Fruit fly (Drosophila melanogaster) whole organism, embryonic: ENCODE measurements around the gene CG16756.

Experiments
- Bdp1 ChIP-seq: fragments of 200-800 bp; sonication (Bioruptor generic); optimal IDR thresholded peaks from 3 replicates; lab custom pipeline; 2016; ENCODE audit warnings: missing biosample characterization, missing genetic modification characterization
- Bteb2 ChIP-seq: fragments of 200-800 bp; sonication (Bioruptor generic); optimal IDR thresholded peaks from 2 replicates; lab custom pipeline; 2016; ENCODE audit warnings: missing biosample characterization, missing genetic modification characterization
- CG10267 ChIP-seq: fragments of 200-800 bp; sonication (Bioruptor generic); optimal IDR thresholded peaks from 2 replicates; lab custom pipeline; 2018; ENCODE audit warnings: missing biosample characterization, mild to moderate bottlenecking, missing genetic modification characterization, moderate library complexity
- CG10366 ChIP-seq: fragments of 200-800 bp; sonication (Bioruptor generic); IDR thresholded peaks from 2 replicates; pipeline ENCODE4 v1.3.6; 2022; ENCODE audit warnings: missing biosample characterization, missing genetic modification characterization
- CG11398 ChIP-seq: fragments of 200-800 bp; sonication (Bioruptor generic); optimal IDR thresholded peaks from 2 replicates; lab custom pipeline; 2016; ENCODE audit warnings: missing biosample characterization, missing genetic modification characterization
- CG1233 ChIP-seq: fragments of 200-800 bp; sonication (Bioruptor generic); optimal IDR thresholded peaks from 4 replicates; lab custom pipeline; 2018; ENCODE audit warnings: missing biosample characterization, mild to moderate bottlenecking, missing genetic modification characterization
- CG14014 ChIP-seq: fragments of 200-800 bp; sonication (Bioruptor generic); IDR thresholded peaks from 2 replicates; pipeline ENCODE4 v1.3.6; 2022; ENCODE audit warnings: missing biosample characterization, missing genetic modification characterization
- CG14050 ChIP-seq: fragments of 200-800 bp; sonication (Bioruptor generic); IDR thresholded peaks from 3 replicates; pipeline ENCODE4 v1.3.6; 2022; ENCODE audit warnings: missing biosample characterization, missing genetic modification characterization
- CG14710 ChIP-seq: fragments of 200-800 bp; sonication (Bioruptor generic); optimal IDR thresholded peaks from 3 replicates; lab custom pipeline; 2019; ENCODE audit warnings: missing biosample characterization, mild to moderate bottlenecking, missing genetic modification characterization, moderate library complexity
- CG16813 ChIP-seq: fragments of 200-800 bp; sonication (Bioruptor generic); IDR thresholded peaks from 3 replicates; pipeline ENCODE4 v1.3.6; 2022; ENCODE audit warnings: missing biosample characterization, missing genetic modification characterization; ENCODE audit not compliant: partially characterized antibody
- CG17612 ChIP-seq: fragments of 200-800 bp; sonication (Bioruptor generic); IDR thresholded peaks from 2 replicates; pipeline ENCODE4 v1.3.6; 2022; ENCODE audit warnings: missing biosample characterization, missing genetic modification characterization
- CG30020 ChIP-seq: fragments of 200-800 bp; optimal IDR thresholded peaks from 2 replicates; lab custom pipeline; 2019; ENCODE audit warnings: missing biosample characterization, mild to moderate bottlenecking, missing genetic modification characterization, moderate library complexity
- CG32772 ChIP-seq: fragments of 200-800 bp; sonication (Bioruptor generic); IDR thresholded peaks from 2 replicates; pipeline ENCODE4 v1.3.6; 2022; ENCODE audit warnings: missing biosample characterization, missing genetic modification characterization
- CG33213 ChIP-seq: fragments of 200-800 bp; sonication (Bioruptor generic); optimal IDR thresholded peaks from 3 replicates; lab custom pipeline; 2016; ENCODE audit warnings: missing biosample characterization, missing genetic modification characterization
- CG3407 ChIP-seq: fragments of 200-800 bp; sonication (Bioruptor generic); optimal IDR thresholded peaks from 2 replicates; lab custom pipeline; 2018; ENCODE audit warnings: missing biosample characterization, mild to moderate bottlenecking, missing genetic modification characterization
- CG4424 ChIP-seq: fragments of 200-800 bp; sonication (Bioruptor generic); optimal IDR thresholded peaks from 3 replicates; lab custom pipeline; 2016; ENCODE audit warnings: missing biosample characterization, missing genetic modification characterization
- CG6654 ChIP-seq: fragments of 200-800 bp; sonication (Bioruptor generic); optimal IDR thresholded peaks from 2 replicates; lab custom pipeline; 2017; ENCODE audit warnings: missing biosample characterization, mild to moderate bottlenecking, missing genetic modification characterization
- CG6854 ChIP-seq: fragments of 200-800 bp; sonication (Bioruptor generic); optimal IDR thresholded peaks from 3 replicates; lab custom pipeline; 2017; ENCODE audit warnings: missing biosample characterization, mild to moderate bottlenecking, missing genetic modification characterization
- CG7839 ChIP-seq: fragments of 200-800 bp; sonication (Bioruptor generic); optimal IDR thresholded peaks from 3 replicates; lab custom pipeline; 2018; ENCODE audit warnings: missing biosample characterization, mild to moderate bottlenecking, missing genetic modification characterization, moderate library complexity
- CG9797 ChIP-seq: fragments of 200-800 bp; sonication (Bioruptor generic); optimal IDR thresholded peaks from 3 replicates; lab custom pipeline; 2018; ENCODE audit warnings: missing biosample characterization, mild to moderate bottlenecking, missing genetic modification characterization
- Dll ChIP-seq: fragments of 200-800 bp; sonication (Bioruptor generic); IDR thresholded peaks from 4 replicates; pipeline ENCODE4 v1.3.6; 2022; ENCODE audit warnings: missing biosample characterization, missing genetic modification characterization; ENCODE audit not compliant: partially characterized antibody
- Doc2 ChIP-seq: fragments of 200-800 bp; sonication (Bioruptor generic); IDR thresholded peaks from 2 replicates; pipeline ENCODE4 v1.3.6; 2022; ENCODE audit warnings: missing biosample characterization, missing genetic modification characterization
- Dp ChIP-seq: fragments of 200-800 bp; sonication (Bioruptor generic); optimal IDR thresholded peaks from 2 replicates; lab custom pipeline; 2018; ENCODE audit warnings: missing biosample characterization, mild to moderate bottlenecking, missing genetic modification characterization, moderate library complexity
- Ets65A ChIP-seq: fragments of 200-800 bp; sonication (Bioruptor generic); peaks from one replicate; lab custom pipeline; 2016; ENCODE audit warnings: missing biosample characterization, missing genetic modification characterization
- Ets97D ChIP-seq: fragments of 200-800 bp; sonication (Bioruptor generic); optimal IDR thresholded peaks from 3 replicates; lab custom pipeline; 2016; ENCODE audit warnings: missing biosample characterization, missing genetic modification characterization
- Hmr ChIP-seq: fragments of 200-800 bp; sonication (Bioruptor generic); optimal IDR thresholded peaks from 3 replicates; lab custom pipeline; 2017; ENCODE audit warnings: mild to moderate bottlenecking, missing biosample characterization, missing genetic modification reagents, missing genetic modification characterization
- Meics ChIP-seq: fragments of 200-800 bp; sonication (Bioruptor generic); optimal IDR thresholded peaks from 2 replicates; lab custom pipeline; 2017; ENCODE audit warnings: missing biosample characterization, mild to moderate bottlenecking, missing genetic modification characterization
- Myb ChIP-seq: fragments of 200-800 bp; sonication (Bioruptor generic); optimal IDR thresholded peaks from 2 replicates; lab custom pipeline; 2016; ENCODE audit warnings: missing biosample characterization, missing genetic modification characterization
- Rfx ChIP-seq: fragments of 200-800 bp; sonication (Bioruptor generic); IDR thresholded peaks from 2 replicates; pipeline ENCODE4 v1.3.6; 2022; ENCODE audit warnings: missing biosample characterization, missing genetic modification characterization
- Rx ChIP-seq: fragments of 200-800 bp; sonication (Bioruptor generic); IDR thresholded peaks from 2 replicates; pipeline ENCODE4 v1.3.6; 2022; ENCODE audit warnings: missing biosample characterization, missing genetic modification characterization
- Sry-β ChIP-seq: fragments of 200-800 bp; sonication (Bioruptor generic); optimal IDR thresholded peaks from 2 replicates; lab custom pipeline; 2018; ENCODE audit warnings: missing biosample characterization, mild to moderate bottlenecking, missing genetic modification characterization, moderate library complexity
- Trl ChIP-seq, 3 experiments: fragments of >200 bp in 2 of 3; fragments of 200-800 bp in 1 of 3; sonication (Bioruptor generic) in 1 of 3; optimal IDR thresholded peaks; 2 replicates in 1 of 3; 3 replicates in 2 of 3; lab custom pipeline; 2016 to 2017; ENCODE audit warnings: missing biosample characterization in 1 of 3, missing genetic modification characterization in 1 of 3
- Xrp1 ChIP-seq: fragments of 200-800 bp; sonication (Bioruptor generic); IDR thresholded peaks from 2 replicates; pipeline ENCODE4 v1.3.6; 2022; ENCODE audit warnings: missing biosample characterization, missing genetic modification characterization
- az2 ChIP-seq: fragments of 200-800 bp; sonication (Bioruptor generic); optimal IDR thresholded peaks from 3 replicates; lab custom pipeline; 2016; ENCODE audit warnings: missing biosample characterization, missing genetic modification characterization
- bowl ChIP-seq: fragments of 200-800 bp; sonication (Bioruptor generic); IDR thresholded peaks from 2 replicates; pipeline ENCODE4 v1.3.6; 2022; ENCODE audit warnings: missing biosample characterization, missing genetic modification characterization
- bsh ChIP-seq, 2 experiments: fragments of 200-800 bp; sonication (Bioruptor generic); optimal IDR thresholded peaks; 2 replicates each; lab custom pipeline; 2017 to 2018; ENCODE audit warnings: mild to moderate bottlenecking in 2 of 2, missing biosample characterization in 2 of 2, missing genetic modification characterization in 2 of 2, moderate library complexity in 1 of 2
- caup ChIP-seq: fragments of 200-800 bp; sonication (Bioruptor generic); optimal IDR thresholded peaks from 3 replicates; lab custom pipeline; 2017; ENCODE audit warnings: missing biosample characterization, mild to moderate bottlenecking, missing genetic modification characterization, moderate library complexity; ENCODE audit not compliant: severe bottlenecking
- dati ChIP-seq: fragments of 200-800 bp; sonication (Bioruptor generic); IDR thresholded peaks from 2 replicates; pipeline ENCODE4 v1.3.6; 2022; ENCODE audit warnings: missing biosample characterization, missing genetic modification characterization
- exex ChIP-seq: fragments of 200-800 bp; sonication (Bioruptor generic); optimal IDR thresholded peaks from 4 replicates; lab custom pipeline; 2018; ENCODE audit warnings: missing biosample characterization, mild to moderate bottlenecking, missing genetic modification characterization, moderate library complexity
- grau ChIP-seq: fragments of 200-800 bp; optimal IDR thresholded peaks from 3 replicates; lab custom pipeline; 2019; ENCODE audit warnings: missing biosample characterization, mild to moderate bottlenecking, missing genetic modification characterization, moderate library complexity
- klu ChIP-seq: fragments of 200-800 bp; sonication (Bioruptor generic); IDR thresholded peaks from 2 replicates; pipeline ENCODE4 v1.3.6; 2022; ENCODE audit warnings: missing biosample characterization, missing genetic modification characterization
- mld ChIP-seq: fragments of 200-800 bp; sonication (Bioruptor generic); IDR thresholded peaks from 3 replicates; pipeline ENCODE4 v1.3.6; 2022; ENCODE audit warnings: missing biosample characterization, missing genetic modification characterization; ENCODE audit not compliant: partially characterized antibody
- odd ChIP-seq: fragments of 200-800 bp; sonication (Bioruptor generic); optimal IDR thresholded peaks from 2 replicates; lab custom pipeline; 2017; ENCODE audit warnings: missing biosample characterization, mild to moderate bottlenecking, missing genetic modification characterization
- otp ChIP-seq: fragments of 200-800 bp; sonication (Bioruptor generic); IDR thresholded peaks from 3 replicates; pipeline ENCODE4, ENCODE4 v1.3.6; 2022; ENCODE audit warnings: missing biosample characterization, missing genetic modification characterization
- p53 ChIP-seq: fragments of 200-800 bp; sonication (Bioruptor generic); optimal IDR thresholded peaks from 2 replicates; lab custom pipeline; 2016; ENCODE audit warnings: missing biosample characterization, missing genetic modification characterization
- prd ChIP-seq, 3 experiments: fragments of >200 bp in 2 of 3; fragments of 200-800 bp in 1 of 3; sonication (Bioruptor generic) in 1 of 3; optimal IDR thresholded peaks in 2 of 3; IDR thresholded peaks in 1 of 3; 2 replicates in 2 of 3; 3 replicates in 1 of 3; pipeline versions ENCODE4 v1.3.6 to Lab custom; 2017 to 2022; ENCODE audit warnings: missing biosample characterization in 1 of 3, missing genetic modification characterization in 1 of 3
- schlank ChIP-seq: fragments of 200-800 bp; sonication (Bioruptor generic); optimal IDR thresholded peaks from 2 replicates; lab custom pipeline; 2018; ENCODE audit warnings: missing biosample characterization, mild to moderate bottlenecking, missing genetic modification characterization
- sim ChIP-seq: fragments of 200-800 bp; sonication (Bioruptor generic); IDR thresholded peaks from 2 replicates; pipeline ENCODE4 v1.3.6; 2022; ENCODE audit warnings: missing biosample characterization, missing genetic modification characterization
- slp2 ChIP-seq: fragments of 200-800 bp; sonication (Bioruptor generic); optimal IDR thresholded peaks from 2 replicates; lab custom pipeline; 2016; ENCODE audit warnings: missing biosample characterization, missing genetic modification characterization
- vvl ChIP-seq: fragments of 200-800 bp; sonication (Bioruptor generic); IDR thresholded peaks from 2 replicates; pipeline ENCODE4 v1.3.6; 2022; ENCODE audit warnings: missing biosample characterization, missing genetic modification characterization

Gene CG16756

DNA sequence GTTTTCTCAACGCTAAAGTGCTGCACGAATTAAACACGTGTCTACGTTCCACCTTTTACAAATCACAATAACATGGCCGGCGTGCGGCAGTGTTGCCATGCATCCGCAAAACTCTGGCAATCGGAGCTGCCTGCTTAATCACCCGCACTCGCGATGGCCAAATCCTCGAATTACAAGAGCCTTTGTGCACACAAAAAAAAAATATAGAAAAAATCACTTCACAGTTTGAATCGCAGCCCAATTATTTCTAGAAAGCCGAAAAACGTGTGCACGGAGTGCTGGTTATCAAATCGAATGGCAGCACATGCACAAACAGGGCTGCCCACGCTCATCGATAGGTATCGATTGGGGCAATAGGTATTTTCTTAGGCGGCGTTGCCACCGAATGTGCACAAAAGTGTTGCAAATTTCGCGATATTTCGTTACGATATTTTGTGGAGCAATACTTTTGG is 6.7 kb upstream of the CG16756 start, which contains the start of gene spoon:
Gene spoon (minus strand): TSS at position 300 of the 452 bp plus-strand sequence.
- TF ChIP-seq az2 (GFP tag; lab: Kevin White, UChicago) (no peak), schlank (tag; lab: Kevin White, UChicago) (no peak), odd (GFP tag; lab: Kevin White, UChicago) (no peak), Trl (optimal IDR thresholded peaks at IDR 0.05; lab: Kevin White, UChicago) (no peak), Trl (GFP tag; optimal IDR thresholded peaks at IDR 0.05; lab: Kevin White, UChicago) (peak; percentile 11), CG17612 (GFP tag; lab: Robert Waterston, UW) (no peak), p53 (no peak), CG32772 (no peak), grau (no peak), Ets65A (GFP tag; lab: Kevin White, UChicago) (peak; percentile 93), Sry-β (GFP tag; lab: Kevin White, UChicago) (no peak), CG4424 (GFP tag; lab: Kevin White, UChicago) (no peak), Hmr (GFP tag; lab: Kevin White, UChicago) (peak; percentile 39), CG33213 (peak; percentile 50), Myb (GFP tag; lab: Kevin White, UChicago) (peak; percentile 62), Rx (0 out of 2 replicates have a peak, but pooled peaks have one; percentile 27), Dll (GFP tag; lab: Robert Waterston, UW) (peak; percentile 89), Bdp1 (GFP tag; lab: Kevin White, UChicago) (no peak), bsh (GFP tag; optimal IDR thresholded peaks at IDR 0.05; lab: Kevin White, UChicago) (no peak), Meics (GFP tag; lab: Kevin White, UChicago) (no peak), Rfx (GFP tag; lab: Robert Waterston, UW) (peak; percentile 73), CG9797 (GFP tag; lab: Kevin White, UChicago) (peak; percentile 31), CG11398 (no peak), caup (GFP tag; lab: Kevin White, UChicago) (no peak), otp (GFP tag; lab: Robert Waterston, UW) (0 out of 3 replicates have a peak, but pooled peaks have one; percentile 17), CG14710 (tag; lab: Kevin White, UChicago) (peak; percentile 89), CG14050 (GFP tag; lab: Robert Waterston, UW) (no peak), Ets97D (GFP tag; lab: Kevin White, UChicago) (peak; percentile 83), CG7839 (tag; lab: Kevin White, UChicago) (no peak), CG6654 (GFP tag; lab: Kevin White, UChicago) (no peak), vvl (GFP tag; lab: Robert Waterston, UW) (peak; percentile 39; the same call in 1 of the 2 replicates), sim (no peak), CG30020 (no peak), Bteb2 (GFP tag; lab: Kevin White, UChicago) (no peak), CG1233 (GFP tag; lab: Kevin White, UChicago) (no peak), CG6854 (GFP tag; lab: Kevin White, UChicago) (no peak), klu (0 out of 2 replicates have a peak, but pooled peaks have one; percentile 49), CG14014 (GFP tag; lab: Robert Waterston, UW) (no peak), prd (optimal IDR thresholded peaks at IDR 0.05; lab: Kevin White, UChicago) (no peak), prd (GFP tag; IDR thresholded peaks at IDR 0.05; lab: Robert Waterston, UW) (peak; percentile 37; the same call in 1 of the 3 replicates), mld (GFP tag; lab: Robert Waterston, UW) (peak; percentile 89), bowl (GFP tag; lab: Robert Waterston, UW) (no peak), Dp (peak; percentile 16), CG10366 (GFP tag; lab: Robert Waterston, UW) (no peak; the same call in 1 of the 2 replicates), slp2 (no peak), CG16813 (GFP tag; lab: Robert Waterston, UW) (peak; percentile 97), CG3407 (no peak), Doc2 (GFP tag; lab: Robert Waterston, UW) (no peak), CG10267 (tag; lab: Kevin White, UChicago) (peak; percentile 48), dati (GFP tag; lab: Robert Waterston, UW) (no peak), Xrp1 (GFP tag; lab: Robert Waterston, UW) (no peak), exex (tag; lab: Kevin White, UChicago) (no peak)
